Fruit fly (Drosophila melanogaster) whole organism, prepupa: ENCODE data around the gene Vps33B.

Experiments
- Blimp-1 ChIP-seq: fragments of 200-800 bp; sonication (Bioruptor generic); optimal IDR thresholded peaks from 3 replicates; lab custom pipeline; 2017; ENCODE audit warnings: missing biosample characterization, missing genetic modification characterization, mild to moderate bottlenecking, moderate library complexity, missing genetic modification reagents
- CG32006 ChIP-seq: fragments of 200-800 bp; sonication (Bioruptor generic); optimal IDR thresholded peaks from 3 replicates; lab custom pipeline; 2017; ENCODE audit warnings: missing biosample characterization, mild to moderate bottlenecking, missing genetic modification characterization
- CG6854 ChIP-seq: fragments of 200-800 bp; sonication (Bioruptor generic); optimal IDR thresholded peaks from 2 replicates; lab custom pipeline; 2017; ENCODE audit warnings: missing biosample characterization, mild to moderate bottlenecking, missing genetic modification characterization
- CG8119 ChIP-seq: fragments of 200-800 bp; sonication (Bioruptor generic); IDR thresholded peaks from 3 replicates; pipeline ENCODE4 v1.3.6; 2022; ENCODE audit warnings: missing biosample characterization, missing genetic modification characterization
- CG8632 ChIP-seq: fragments of 200-800 bp; sonication (Bioruptor generic); optimal IDR thresholded peaks from 3 replicates; lab custom pipeline; 2016; ENCODE audit warnings: missing biosample characterization, missing genetic modification characterization
- Sox102F ChIP-seq: fragments of 200-800 bp; sonication (Bioruptor generic); optimal IDR thresholded peaks from 2 replicates; lab custom pipeline; 2016; ENCODE audit warnings: missing biosample characterization, mild to moderate bottlenecking, missing genetic modification characterization
- Sox15 ChIP-seq: fragments of 200-800 bp; sonication (Bioruptor generic); optimal IDR thresholded peaks from 3 replicates; lab custom pipeline; 2016; ENCODE audit warnings: missing biosample characterization, missing genetic modification characterization
- net ChIP-seq: fragments of 200-800 bp; sonication (Bioruptor generic); optimal IDR thresholded peaks from 3 replicates; lab custom pipeline; 2016; ENCODE audit warnings: missing biosample characterization, missing genetic modification characterization
- spab ChIP-seq: fragments of 200-800 bp; sonication (Bioruptor generic); optimal IDR thresholded peaks from 2 replicates; lab custom pipeline; 2017; ENCODE audit warnings: missing biosample characterization, mild to moderate bottlenecking, missing genetic modification characterization, missing genetic modification reagents
- svp ChIP-seq: fragments of 200-800 bp; sonication (Bioruptor generic); peaks from one replicate; lab custom pipeline; 2016; ENCODE audit warnings: missing biosample characterization, missing genetic modification characterization
- topi ChIP-seq: fragments of 200-800 bp; sonication (Bioruptor generic); optimal IDR thresholded peaks from 3 replicates; lab custom pipeline; 2016; ENCODE audit warnings: missing biosample characterization, missing genetic modification characterization
- vri ChIP-seq: fragments of 200-800 bp; sonication (Bioruptor generic); optimal IDR thresholded peaks from 3 replicates; lab custom pipeline; 2016; ENCODE audit warnings: missing biosample characterization, mild to moderate bottlenecking, missing genetic modification characterization

DNA sequence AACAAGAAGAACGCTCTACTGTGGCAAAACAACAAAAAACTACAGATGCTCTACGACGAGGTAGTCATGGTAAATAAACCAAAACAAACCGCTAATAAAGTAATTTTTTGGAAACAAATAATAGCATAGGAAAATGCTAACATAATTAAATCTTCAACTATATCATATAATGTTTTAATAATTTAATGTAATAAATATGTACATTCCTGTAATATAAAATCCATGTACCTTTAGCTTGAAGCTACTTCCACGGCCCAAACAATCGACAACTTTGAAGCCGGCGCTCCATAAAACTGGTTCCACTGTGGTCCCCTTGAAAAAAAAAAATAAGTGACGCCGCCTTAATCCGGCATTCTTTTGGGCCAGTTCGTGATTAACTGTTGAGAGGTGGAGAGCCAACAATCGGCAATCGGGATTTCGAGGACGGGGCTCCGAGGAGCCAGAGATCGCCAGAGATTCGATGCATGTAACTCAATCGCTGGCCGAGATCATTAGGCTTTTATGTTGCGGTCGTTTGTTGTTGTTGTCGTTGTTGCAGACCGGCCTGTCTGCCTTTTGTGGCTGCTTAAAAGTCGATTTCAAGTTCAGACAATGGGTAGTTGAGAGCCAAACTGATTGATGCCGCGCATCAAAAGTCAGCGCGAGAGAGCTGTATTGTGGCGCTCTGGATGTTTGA lies 10.5 kb upstream of the Vps33B start:
- TF ChIP-seq spab = peak; percentile 91
- peak; percentile 95 for TF ChIP-seq CG8632 (GFP tag; lab: Kevin White, UChicago)
- peak; percentile 96 for TF ChIP-seq svp (GFP tag; lab: Kevin White, UChicago)
- TF ChIP-seq Sox15 (GFP tag; lab: Kevin White, UChicago) = peak; percentile 77
- TF ChIP-seq Sox102F (GFP tag; lab: Kevin White, UChicago) = peak; percentile 80
- peak; percentile 84 for TF ChIP-seq net (GFP tag; lab: Kevin White, UChicago)
- peak; percentile 69 for TF ChIP-seq CG6854
- peak; percentile 84 for TF ChIP-seq CG32006 (GFP tag; lab: Kevin White, UChicago)
- peak; percentile 87 for TF ChIP-seq topi (GFP tag; lab: Kevin White, UChicago)
- TF ChIP-seq vri (GFP tag; lab: Kevin White, UChicago) = peak; percentile 82
- TF ChIP-seq Blimp-1 (GFP tag; lab: Kevin White, UChicago) = peak; percentile 76
- TF ChIP-seq CG8119 = peak; percentile 89
